Worm (Caenorhabditis elegans): ENCODE measurements around the gene F14H3.15.

- TF ChIP-seq hlh-12 (tag; optimal IDR thresholded peaks at IDR 0.05) (no peak), B0261.1 (tag; optimal IDR thresholded peaks at IDR 0.05) (no peak), dpl-1 (GFP tag; optimal IDR thresholded peaks at IDR 0.05) (no peak), ztf-28 (GFP tag; IDR thresholded peaks at IDR 0.05) (no peak), cebp-1 (GFP tag; IDR thresholded peaks at IDR 0.05) (no peak), cebp-1 (tag; optimal IDR thresholded peaks at IDR 0.05) (no peak), K12H6.12 (tag; optimal IDR thresholded peaks at IDR 0.05) (no peak), let-607 (tag; optimal IDR thresholded peaks at IDR 0.05) (no peak), unc-130 (GFP tag; optimal IDR thresholded peaks at IDR 0.05) (no peak), athp-1 (tag; optimal IDR thresholded peaks at IDR 0.05) (no peak)
These were observed 34.2 kb upstream of the F14H3.15 start, which contains the start of gene F22B8.7 for ce11 chrV:16094284-16094683.
